Worm (Caenorhabditis elegans): ENCODE measurements around the gene madf-8.

madf-8 gene

ce11 chrIII:3623772-3624171 is 26.9 kb downstream of the madf-8 start:
- TF ChIP-seq elt-1 (tag; optimal IDR thresholded peaks at IDR 0.05) = no peak
- TF ChIP-seq nhr-129 (tag; optimal IDR thresholded peaks at IDR 0.05) = peak; percentile 15
- no peak for TF ChIP-seq ztf-4 (tag; optimal IDR thresholded peaks at IDR 0.05)

- TF ChIP-seq snpc-4 (tag; optimal IDR thresholded peaks at IDR 0.05) (no peak), unc-39 (tag; optimal IDR thresholded peaks at IDR 0.05) (no peak), ZK546.5 (tag; optimal IDR thresholded peaks at IDR 0.05) (no peak), nhr-25 (tag; optimal IDR thresholded peaks at IDR 0.05) (peak; percentile 32), blmp-1 (tag; optimal IDR thresholded peaks at IDR 0.05; ENCODE audit: insufficient read depth) (no peak), sma-3 (GFP tag; optimal IDR thresholded peaks at IDR 0.05) (no peak), ztf-11 (tag; optimal IDR thresholded peaks at IDR 0.05) (no peak), nhr-6 (tag; optimal IDR thresholded peaks at IDR 0.05) (no peak), lsy-2 (tag; optimal IDR thresholded peaks at IDR 0.05) (peak in 1 of 2 experiments; percentile 10), mdl-1 (tag; optimal IDR thresholded peaks at IDR 0.05) (peak; percentile 10 to 43), ztf-1 (GFP tag; conservative IDR thresholded peaks at IDR 0.05) (no peak), skn-1 (tag; optimal IDR thresholded peaks at IDR 0.05) (no peak), fos-1 (tag; optimal IDR thresholded peaks at IDR 0.05) (peak; percentile 37), sma-9 (GFP tag; optimal IDR thresholded peaks at IDR 0.05) (peak; percentile 24), sma-9 (tag; optimal IDR thresholded peaks at IDR 0.05) (no peak), ceh-82 (tag; optimal IDR thresholded peaks at IDR 0.05) (no peak), unc-62 (GFP tag; optimal IDR thresholded peaks at IDR 0.05) (no peak), lin-13 (GFP tag; optimal IDR thresholded peaks at IDR 0.05) (no peak), nhr-10 (tag; optimal IDR thresholded peaks at IDR 0.05) (no peak), crh-2 (tag; optimal IDR thresholded peaks at IDR 0.05) (no peak), elt-1 (tag; optimal IDR thresholded peaks at IDR 0.05) (no peak), nhr-21 (tag; optimal IDR thresholded peaks at IDR 0.05) (peak; percentile 30), nhr-23 (tag; optimal IDR thresholded peaks at IDR 0.05) (no peak), gmeb-1 (tag; optimal IDR thresholded peaks at IDR 0.05) (no peak), ceh-16 (tag; optimal IDR thresholded peaks at IDR 0.05) (peak; percentile 63), peb-1 (tag; optimal IDR thresholded peaks at IDR 0.05) (no peak)
Measured at ce11 chrIII:3621211-3621897, 29.3 kb downstream of the madf-8 start.

DNA sequence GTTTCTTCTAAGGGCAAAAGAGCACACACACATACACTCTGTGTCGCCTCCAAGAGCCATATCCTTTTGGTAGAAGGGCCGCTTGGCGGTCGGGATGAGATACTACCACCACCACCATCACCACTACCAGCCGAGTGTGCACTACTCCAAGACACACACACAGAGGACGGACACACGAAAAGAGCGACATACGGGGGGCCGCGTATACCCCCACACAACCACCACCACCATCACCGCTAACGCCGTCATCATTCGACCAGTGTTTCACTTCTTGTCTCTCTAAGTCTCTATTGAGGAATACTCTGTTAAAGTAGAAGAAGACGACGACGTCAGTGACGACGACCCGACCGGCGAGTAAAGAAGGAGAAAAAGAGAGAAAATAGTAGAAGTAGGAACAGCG is 30.0 kb downstream of the madf-8 start:
- peak; percentile 12 for TF ChIP-seq C34F6.9 (tag; optimal IDR thresholded peaks at IDR 0.05)
- peak; percentile 48 for TF ChIP-seq unc-55 (GFP tag; optimal IDR thresholded peaks at IDR 0.05)
- peak; percentile 3 for TF ChIP-seq sem-4 (tag; optimal IDR thresholded peaks at IDR 0.05)
- no peak for TF ChIP-seq ceh-82 (tag; optimal IDR thresholded peaks at IDR 0.05)
- TF ChIP-seq ztf-4 (tag; optimal IDR thresholded peaks at IDR 0.05) = no peak
- no peak for TF ChIP-seq nhr-21 (tag; optimal IDR thresholded peaks at IDR 0.05)
- TF ChIP-seq snpc-4 (tag; optimal IDR thresholded peaks at IDR 0.05) = peak; percentile 35
- peak; percentile 14 for TF ChIP-seq nhr-129 (tag; optimal IDR thresholded peaks at IDR 0.05)
- TF ChIP-seq lin-11 (tag; optimal IDR thresholded peaks at IDR 0.05) = peak; percentile 16
- TF ChIP-seq F13H6.1 (tag; optimal IDR thresholded peaks at IDR 0.05) = peak; percentile 69
- peak; percentile 7 for TF ChIP-seq crh-2 (tag; optimal IDR thresholded peaks at IDR 0.05)
- TF ChIP-seq mdl-1 (tag; optimal IDR thresholded peaks at IDR 0.05) = peak in 1 of 2 experiments; percentile 13
- no peak for TF ChIP-seq nhr-6 (tag; optimal IDR thresholded peaks at IDR 0.05)
- peak; percentile 14 for TF ChIP-seq lin-13 (GFP tag; optimal IDR thresholded peaks at IDR 0.05)
- peak in 1 of 2 experiments; percentile 37 for TF ChIP-seq lsy-2 (tag; optimal IDR thresholded peaks at IDR 0.05)

DNA sequence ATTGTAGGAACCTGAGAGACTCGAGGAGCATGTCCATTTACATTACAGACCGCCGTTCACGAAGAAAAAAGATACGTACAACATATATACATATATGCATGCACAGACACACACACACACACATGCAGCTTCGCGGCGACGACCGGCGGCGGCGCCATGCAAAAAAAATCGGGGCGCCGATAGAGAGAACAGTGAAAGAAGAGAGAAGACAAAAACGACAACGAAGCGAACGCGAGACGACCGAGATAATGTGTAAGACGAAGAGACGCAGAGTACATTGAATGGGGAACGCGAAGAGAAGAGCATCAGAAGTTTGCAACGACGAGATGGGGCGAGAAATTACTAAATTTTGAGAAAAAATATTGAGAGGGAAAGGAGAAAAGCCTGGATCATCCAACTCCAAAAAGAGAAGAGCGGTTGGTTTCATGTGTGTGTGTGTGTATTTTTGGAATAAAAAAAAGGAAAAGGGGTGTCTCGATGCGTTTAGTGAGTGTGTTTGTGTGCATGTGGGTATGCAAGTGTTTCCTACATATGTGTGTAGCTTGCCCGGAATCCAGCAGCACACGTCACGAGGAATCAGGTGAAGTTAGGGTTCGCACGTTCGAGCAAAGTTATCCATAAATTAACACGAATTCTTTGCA is 30.9 kb downstream of the madf-8 start:
- no peak for TF ChIP-seq blmp-1 (tag; optimal IDR thresholded peaks at IDR 0.05; ENCODE audit: insufficient read depth)
- peak; percentile 43 for TF ChIP-seq unc-55 (GFP tag; optimal IDR thresholded peaks at IDR 0.05)
- peak in 1 of 2 experiments; percentile 26 for TF ChIP-seq lsy-2 (tag; optimal IDR thresholded peaks at IDR 0.05)
- TF ChIP-seq C34F6.9 (tag; optimal IDR thresholded peaks at IDR 0.05) = peak; percentile 37
- TF ChIP-seq fos-1 (tag; optimal IDR thresholded peaks at IDR 0.05) = peak; percentile 38
- TF ChIP-seq F13H6.1 (tag; optimal IDR thresholded peaks at IDR 0.05) = peak; percentile 15

Measured in whole organism, L2 larva.